Worm (Caenorhabditis elegans): ENCODE measurements around the gene F52C9.3.

Gene F52C9.3

ce11 chrIII:5321661-5322060 is at the start of gene F52C9.3:
Gene F52C9.3 (plus strand): TSS chrIII:5321885.
- TF ChIP-seq Y22D7AL.16 (tag; optimal IDR thresholded peaks at IDR 0.05) (no peak), pax-1 (tag; optimal IDR thresholded peaks at IDR 0.05) (no peak), tbx-7 (tag; optimal IDR thresholded peaks at IDR 0.05) (no peak), ref-2 (tag; optimal IDR thresholded peaks at IDR 0.05) (no peak), rnt-1 (tag; optimal IDR thresholded peaks at IDR 0.05) (no peak), ceh-2 (tag; optimal IDR thresholded peaks at IDR 0.05) (no peak), che-1 (tag; optimal IDR thresholded peaks at IDR 0.05) (no peak), pqm-1 (tag; optimal IDR thresholded peaks at IDR 0.05) (no peak), pha-2 (tag; optimal IDR thresholded peaks at IDR 0.05) (no peak), ceh-22 (tag; optimal IDR thresholded peaks at IDR 0.05) (no peak), elt-2 (tag; optimal IDR thresholded peaks at IDR 0.05) (no peak), hlh-15 (tag; optimal IDR thresholded peaks at IDR 0.05) (no peak), pha-4 (tag; optimal IDR thresholded peaks at IDR 0.05) (no peak), hlh-30 (tag; optimal IDR thresholded peaks at IDR 0.05; ENCODE audit: insufficient read depth) (no peak), ceh-24 (tag; optimal IDR thresholded peaks at IDR 0.05) (no peak), ceh-45 (GFP tag; IDR thresholded peaks at IDR 0.05) (no peak)

- no peak for TF ChIP-seq hlh-30 (tag; optimal IDR thresholded peaks at IDR 0.05; ENCODE audit: insufficient read depth)
- no peak for TF ChIP-seq hlh-8 (tag; optimal IDR thresholded peaks at IDR 0.05)
- TF ChIP-seq dve-1 (tag; optimal IDR thresholded peaks at IDR 0.05): no peak
Observed at ce11 chrIII:5273396-5273857, 48.3 kb upstream of the F52C9.3 start, which contains the start of gene ztf-8. Gene ztf-8 (minus strand): TSS chrIII:5273471.

- TF ChIP-seq elt-2 (tag; optimal IDR thresholded peaks at IDR 0.05) (no peak), tbx-7 (tag; optimal IDR thresholded peaks at IDR 0.05) (no peak), pag-3 (tag; optimal IDR thresholded peaks at IDR 0.05; ENCODE audit: borderline replicate concordance) (no peak), ceh-14 (tag; optimal IDR thresholded peaks at IDR 0.05) (no peak), hlh-30 (tag; optimal IDR thresholded peaks at IDR 0.05; ENCODE audit: insufficient read depth) (no peak), ceh-18 (tag; optimal IDR thresholded peaks at IDR 0.05) (no peak)
Observed at ce11 chrIII:5274250-5274649, 47.4 kb upstream of the F52C9.3 start.

ce11 chrIII:5274715-5275355 is 46.9 kb upstream of the F52C9.3 start, which contains the start of the genes daf-41 and toc-1:
Gene daf-41 (minus strand): TSS chrIII:5274765.
Gene toc-1 (plus strand): TSS chrIII:5275251.
- peak; percentile 18 for TF ChIP-seq ceh-34 (tag; optimal IDR thresholded peaks at IDR 0.05)
- TF ChIP-seq unc-42 (tag; optimal IDR thresholded peaks at IDR 0.05): peak; percentile 22
- peak; percentile 49 for TF ChIP-seq ceh-14 (tag; optimal IDR thresholded peaks at IDR 0.05)
- no peak for TF ChIP-seq ceh-6 (GFP tag; optimal IDR thresholded peaks at IDR 0.05)
- peak; percentile 4 for TF ChIP-seq ceh-48 (tag; optimal IDR thresholded peaks at IDR 0.05)
- no peak for TF ChIP-seq che-1 (tag; optimal IDR thresholded peaks at IDR 0.05)
- TF ChIP-seq ceh-31 (tag; optimal IDR thresholded peaks at IDR 0.05): peak; percentile 44
- no peak for TF ChIP-seq ama-1 (optimal IDR thresholded peaks at IDR 0.05)
- peak; percentile 23 for TF ChIP-seq nfya-1 (tag; optimal IDR thresholded peaks at IDR 0.05)
- TF ChIP-seq unc-55 (GFP tag; optimal IDR thresholded peaks at IDR 0.05): peak; percentile 22

ce11 chrIII:5277740-5278139 is 43.9 kb upstream of the F52C9.3 start, which contains the start of gene clk-1:
Gene clk-1 (plus strand): TSS chrIII:5277894.
- TF ChIP-seq C38D4.7 (GFP tag; optimal IDR thresholded peaks at IDR 0.05) (no peak), unc-86 (tag; optimal IDR thresholded peaks at IDR 0.05) (no peak), nhr-232 (tag; optimal IDR thresholded peaks at IDR 0.05) (no peak), zip-5 (tag; optimal IDR thresholded peaks at IDR 0.05) (no peak), pros-1 (tag; optimal IDR thresholded peaks at IDR 0.05) (no peak), hlh-6 (tag; optimal IDR thresholded peaks at IDR 0.05) (no peak), ceh-48 (tag; optimal IDR thresholded peaks at IDR 0.05) (no peak), hlh-13 (GFP tag; optimal IDR thresholded peaks at IDR 0.05) (no peak), pag-3 (tag; optimal IDR thresholded peaks at IDR 0.05; ENCODE audit: borderline replicate concordance) (no peak), hlh-15 (tag; optimal IDR thresholded peaks at IDR 0.05) (no peak), ceh-19 (GFP tag; optimal IDR thresholded peaks at IDR 0.05) (no peak), pat-9 (tag; optimal IDR thresholded peaks at IDR 0.05) (no peak), dve-1 (tag; optimal IDR thresholded peaks at IDR 0.05) (no peak), sox-2 (GFP tag; IDR thresholded peaks at IDR 0.05) (no peak), mec-3 (tag; optimal IDR thresholded peaks at IDR 0.05; ENCODE audit: borderline replicate concordance) (no peak), pax-1 (tag; optimal IDR thresholded peaks at IDR 0.05) (no peak), elt-4 (tag; optimal IDR thresholded peaks at IDR 0.05) (no peak), Y22D7AL.16 (tag; optimal IDR thresholded peaks at IDR 0.05) (no peak), ama-1 (optimal IDR thresholded peaks at IDR 0.05) (no peak), fkh-10 (GFP tag; optimal IDR thresholded peaks at IDR 0.05) (no peak)
